Worm (Caenorhabditis elegans) whole organism, mixed stage, embryonic: ENCODE results near the gene aff-1.

Experiments
- ces-1 ChIP-seq: fragments of 150-350 bp; optimal IDR thresholded peaks from 2 replicates; lab custom pipeline; 2014; ENCODE audit warnings: missing biosample characterization, missing genetic modification reagents, missing genetic modification characterization
- lsy-2 ChIP-seq: fragments of 150-350 bp; optimal IDR thresholded peaks from 2 replicates; lab custom pipeline; 2014; ENCODE audit warnings: missing biosample characterization, missing genetic modification characterization
- nhr-12 ChIP-seq: fragments of 150-350 bp; optimal IDR thresholded peaks from 2 replicates; lab custom pipeline; 2014; ENCODE audit warnings: missing biosample characterization, missing genetic modification characterization
- sem-2 ChIP-seq: fragments of 200-800 bp; sonication (Bioruptor generic); optimal IDR thresholded peaks from 2 replicates; lab custom pipeline; 2018; ENCODE audit warnings: mild to moderate bottlenecking, missing genetic modification characterization, missing compliant biosample characterization

DNA sequence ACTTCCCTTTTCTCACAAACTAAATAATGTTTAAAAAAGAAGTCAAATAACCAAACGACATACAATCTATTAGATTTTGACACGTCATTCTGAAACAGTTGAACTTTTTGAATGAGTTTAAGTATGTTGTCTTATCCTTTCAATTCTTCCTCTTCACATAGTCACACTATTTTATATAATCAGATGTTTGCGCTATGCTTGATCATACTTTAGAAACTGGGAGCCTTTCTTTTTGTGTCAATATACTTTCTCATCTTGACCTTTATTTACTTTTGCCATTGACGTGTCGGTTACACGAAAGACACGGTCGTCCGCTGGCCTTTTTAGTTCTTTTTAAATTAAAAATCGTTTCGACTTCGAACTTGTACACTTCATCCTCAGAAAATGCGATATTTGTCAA is 11.6 kb downstream of the aff-1 start, which contains the start of gene C04A2.15:
- TF ChIP-seq sem-2 (GFP tag; lab: Kevin White, UChicago) (no peak), lsy-2 (no peak), ces-1 (GFP tag; lab: Kevin White, UChicago) (no peak), nhr-12 (no peak)
